Fruit fly (Drosophila melanogaster) whole organism, wandering third instar larva: ENCODE results near the gene Acbp3.

ENCODE experiments used
- Abd-B ChIP-seq: fragments of >200 bp; optimal IDR thresholded peaks from 2 replicates; lab custom pipeline; 2017; ENCODE audit warnings: missing biosample characterization, missing genetic modification characterization
- CG32264 ChIP-seq: fragments of 200-800 bp; sonication (Bioruptor generic); optimal IDR thresholded peaks from 2 replicates; lab custom pipeline; 2016; ENCODE audit warnings: missing biosample characterization, missing genetic modification characterization
- Dif ChIP-seq: fragments of 200-275, 200-300 bp; sonication (Bioruptor generic); optimal IDR thresholded peaks from 2 replicates; lab custom pipeline; 2018; ENCODE audit warnings: missing biosample characterization, missing genetic modification characterization; ENCODE audit not compliant: partially characterized antibody
- GATAd ChIP-seq: sonication (Bioruptor generic); optimal IDR thresholded peaks from 2 replicates; lab custom pipeline; 2016; ENCODE audit warnings: missing biosample characterization, missing genetic modification characterization
- HLH106 ChIP-seq: fragments of 200-800 bp; optimal IDR thresholded peaks from 3 replicates; lab custom pipeline; 2019; ENCODE audit warnings: missing biosample characterization, mild to moderate bottlenecking, missing genetic modification characterization, moderate library complexity
- Hr78 ChIP-seq: fragments of >200 bp; optimal IDR thresholded peaks from 2 replicates; lab custom pipeline; 2017; ENCODE audit warnings: missing biosample characterization, missing genetic modification characterization
- Mio ChIP-seq: sonication (Bioruptor generic); optimal IDR thresholded peaks from 2 replicates; lab custom pipeline; 2016; ENCODE audit warnings: missing biosample characterization, missing genetic modification characterization
- OdsH ChIP-seq: fragments of 200-800 bp; sonication (Bioruptor generic); optimal IDR thresholded peaks from 2 replicates; lab custom pipeline; 2016; ENCODE audit warnings: missing biosample characterization, mild to moderate bottlenecking, missing genetic modification characterization
- fru ChIP-seq: fragments of 200-800 bp; sonication (Bioruptor generic); optimal IDR thresholded peaks from 3 replicates; lab custom pipeline; 2016; ENCODE audit warnings: missing biosample characterization, mild to moderate bottlenecking, missing genetic modification characterization
- h ChIP-seq: fragments of 200-800 bp; sonication (Bioruptor generic); optimal IDR thresholded peaks from 3 replicates; lab custom pipeline; 2016; ENCODE audit warnings: missing biosample characterization, mild to moderate bottlenecking, missing genetic modification characterization
- lola ChIP-seq: fragments of >200 bp; optimal IDR thresholded peaks from 2 replicates; lab custom pipeline; 2017; ENCODE audit warnings: missing biosample characterization, missing genetic modification characterization
- pan ChIP-seq: fragments of >200 bp; optimal IDR thresholded peaks from 2 replicates; lab custom pipeline; 2017
- tai ChIP-seq: sonication (Bioruptor generic); optimal IDR thresholded peaks from 2 replicates; lab custom pipeline; 2016; ENCODE audit warnings: missing biosample characterization, missing genetic modification characterization
- usp ChIP-seq: fragments of >200 bp; optimal IDR thresholded peaks from 2 replicates; lab custom pipeline; 2017; ENCODE audit warnings: missing biosample characterization, missing genetic modification characterization

dm6 chr3L:7161310-7161709 is 30.6 kb downstream of the Acbp3 start:
- TF ChIP-seq OdsH (no peak), Dif (GFP tag; lab: Kevin White, UChicago) (no peak), fru (GFP tag; lab: Kevin White, UChicago) (no peak), CG32264 (GFP tag; lab: Kevin White, UChicago) (no peak), HLH106 (tag; lab: Kevin White, UChicago) (no peak), usp (GFP tag; lab: Kevin White, UChicago) (no peak), Abd-B (GFP tag; lab: Kevin White, UChicago) (no peak), Mio (GFP tag; lab: Kevin White, UChicago) (no peak), Hr78 (no peak), tai (GFP tag; lab: Kevin White, UChicago) (no peak), h (GFP tag; lab: Kevin White, UChicago) (no peak), pan (lab: Kevin White, UChicago) (no peak), lola (no peak), GATAd (GFP tag; lab: Kevin White, UChicago) (no peak)
